Worm (Caenorhabditis elegans): ENCODE data around the gene fkb-3.
A peak's percentile ranks its signal among the peaks of the same experiment; 100 is the strongest.

fkb-3 gene

DNA sequence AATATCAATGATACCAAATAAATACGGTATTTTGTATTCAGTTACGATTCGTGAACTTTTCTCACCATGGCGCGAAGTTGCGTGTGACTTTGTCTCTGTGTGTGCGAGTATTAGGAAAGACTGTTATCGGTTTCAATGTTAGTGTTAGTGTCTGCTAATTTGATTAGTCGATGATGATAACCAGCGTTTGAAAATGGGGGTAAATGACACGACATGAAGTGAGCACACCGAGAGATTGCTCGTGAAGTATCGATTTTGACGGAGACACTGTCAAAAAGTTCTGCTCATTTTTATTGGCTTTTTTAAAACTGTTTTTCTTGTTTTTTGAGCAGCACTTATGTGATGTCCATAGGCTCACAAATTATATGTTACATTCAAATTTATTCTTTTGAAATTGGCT lies 26.6 kb upstream of the fkb-3 start (continued):
- TF ChIP-seq hif-1 (tag; optimal IDR thresholded peaks at IDR 0.05) (no peak), jun-1 (tag; optimal IDR thresholded peaks at IDR 0.05) (no peak), egl-27 (tag; optimal IDR thresholded peaks at IDR 0.05) (no peak), F10B5.3 (tag; optimal IDR thresholded peaks at IDR 0.05) (peak; percentile 38), T26A8.4 (GFP tag; IDR thresholded peaks at IDR 0.05) (0 out of 2 replicates have a peak, but pooled peaks have one; percentile 37), Y48G9A.11 (GFP tag; IDR thresholded peaks at IDR 0.05) (peak; percentile 48), php-3 (GFP tag; IDR thresholded peaks at IDR 0.05) (peak; percentile 58), aha-1 (tag) (peak; percentile 66), nhr-48 (tag; optimal IDR thresholded peaks at IDR 0.05) (peak; percentile 14), hlh-30 (tag; optimal IDR thresholded peaks at IDR 0.05; ENCODE audit: insufficient read depth) (peak; percentile 27), lin-29 (GFP tag; IDR thresholded peaks at IDR 0.05) (no peak), daf-12 (tag; optimal IDR thresholded peaks at IDR 0.05) (no peak), sdz-12 (GFP tag; optimal IDR thresholded peaks at IDR 0.05) (peak; percentile 5), attf-4 (tag; optimal IDR thresholded peaks at IDR 0.05) (no peak), mes-2 (tag; optimal IDR thresholded peaks at IDR 0.05; ENCODE audit: poor library complexity, severe bottlenecking) (peak; percentile 34), dmd-8 (GFP tag; IDR thresholded peaks at IDR 0.05) (no peak), unc-130 (GFP tag; optimal IDR thresholded peaks at IDR 0.05) (peak; percentile 2), dmd-9 (GFP tag; IDR thresholded peaks at IDR 0.05) (no peak), lin-1 (GFP tag; IDR thresholded peaks at IDR 0.05) (0 out of 2 replicates have a peak, but pooled peaks have one; percentile 28), lsy-2 (tag; optimal IDR thresholded peaks at IDR 0.05) (peak in 1 of 2 experiments; percentile 21)

DNA sequence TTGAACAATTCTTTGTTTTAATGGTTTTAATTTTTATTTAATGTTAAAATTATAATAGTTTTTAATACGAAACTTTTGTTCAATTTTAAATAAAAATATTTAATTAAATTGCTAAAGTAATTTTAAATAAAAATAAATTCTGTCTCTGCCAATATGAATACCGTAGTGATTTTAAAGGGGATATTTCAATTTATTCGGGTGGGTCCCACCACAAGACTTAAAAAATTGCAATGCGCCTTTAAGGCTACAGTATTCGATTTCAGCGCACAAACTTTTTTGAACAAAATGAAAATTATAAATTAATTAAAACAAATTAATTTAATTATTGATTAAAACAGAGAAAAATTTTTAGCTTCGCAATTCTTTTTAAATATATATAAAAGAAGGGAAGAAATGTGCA lies 25.9 kb upstream of the fkb-3 start:
- TF ChIP-seq snpc-1.2 (GFP tag; IDR thresholded peaks at IDR 0.05) = peak; percentile 53; the same call in 1 of the 2 replicates
- TF ChIP-seq jun-1 (tag; optimal IDR thresholded peaks at IDR 0.05) = no peak
- peak; percentile 36 for TF ChIP-seq F49E8.2 (tag; optimal IDR thresholded peaks at IDR 0.05; ENCODE audit: borderline replicate concordance)

ce11 chrV:7199932-7200331 lies 25.1 kb upstream of the fkb-3 start, which contains the start of gene F09G2.1:
F09G2.1 (plus strand) TSS chrV:7200232.
- no peak for TF ChIP-seq dmd-8 (GFP tag; IDR thresholded peaks at IDR 0.05)
- no peak for TF ChIP-seq daf-16 (GFP tag; optimal IDR thresholded peaks at IDR 0.05)
- peak; percentile 9 for TF ChIP-seq daf-16 (tag; optimal IDR thresholded peaks at IDR 0.05)
- TF ChIP-seq mxl-2 (GFP tag; conservative IDR thresholded peaks at IDR 0.05) = no peak
- TF ChIP-seq ceh-82 (tag; optimal IDR thresholded peaks at IDR 0.05) = no peak
- TF ChIP-seq nhr-77 (tag; optimal IDR thresholded peaks at IDR 0.05) = no peak

DNA sequence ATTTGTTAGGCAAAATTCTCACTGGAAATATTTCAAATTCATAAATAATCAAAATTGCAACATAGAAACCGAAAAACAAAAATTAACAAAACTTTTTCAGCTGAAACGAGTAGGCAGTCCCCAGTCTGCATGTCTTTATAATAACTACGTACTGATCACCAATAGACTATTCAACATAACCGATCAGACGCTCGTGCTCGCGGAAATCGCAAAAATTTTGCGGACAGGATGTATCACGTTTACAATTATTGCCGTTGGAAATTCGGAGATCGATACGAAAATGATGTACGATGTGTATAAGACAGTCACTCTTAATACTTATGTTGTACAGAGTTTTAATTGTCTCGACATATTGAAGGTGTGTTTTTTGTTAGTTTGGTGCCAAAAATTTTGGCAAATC lies 23.7 kb upstream of the fkb-3 start:
- peak in 1 of 2 experiments; percentile 94 for TF ChIP-seq unc-62 (GFP tag; optimal IDR thresholded peaks at IDR 0.05 in 1 of 2)
- TF ChIP-seq unc-62 (tag; optimal IDR thresholded peaks at IDR 0.05) = no peak
- TF ChIP-seq daf-12 (tag; optimal IDR thresholded peaks at IDR 0.05) = no peak
- TF ChIP-seq lir-3 (tag; optimal IDR thresholded peaks at IDR 0.05) = no peak

DNA sequence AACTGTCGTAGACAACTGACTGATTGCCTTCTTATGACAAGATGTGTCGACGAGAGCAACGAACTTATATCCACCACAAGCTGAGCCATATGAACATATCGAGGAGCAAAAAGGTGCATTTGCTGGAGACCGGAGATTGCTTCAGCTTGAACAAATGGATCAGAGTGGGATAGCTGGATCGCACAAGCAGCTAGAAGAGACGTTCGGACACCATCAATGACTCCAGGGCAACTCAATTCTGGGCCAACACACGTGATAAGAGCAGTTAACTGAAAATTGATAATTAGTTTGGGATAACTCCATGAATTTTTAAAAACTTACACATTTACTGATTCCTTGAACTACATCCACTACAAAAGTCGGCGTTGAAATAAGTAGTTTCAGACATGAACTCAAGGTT lies 16.0 kb upstream of the fkb-3 start:
- TF ChIP-seq unc-62 (GFP tag; optimal IDR thresholded peaks at IDR 0.05 in 1 of 2) (peak in 1 of 2 experiments; percentile 63), unc-62 (tag; optimal IDR thresholded peaks at IDR 0.05) (no peak), ceh-62 (tag; optimal IDR thresholded peaks at IDR 0.05) (no peak), unc-130 (GFP tag; optimal IDR thresholded peaks at IDR 0.05) (no peak)

DNA sequence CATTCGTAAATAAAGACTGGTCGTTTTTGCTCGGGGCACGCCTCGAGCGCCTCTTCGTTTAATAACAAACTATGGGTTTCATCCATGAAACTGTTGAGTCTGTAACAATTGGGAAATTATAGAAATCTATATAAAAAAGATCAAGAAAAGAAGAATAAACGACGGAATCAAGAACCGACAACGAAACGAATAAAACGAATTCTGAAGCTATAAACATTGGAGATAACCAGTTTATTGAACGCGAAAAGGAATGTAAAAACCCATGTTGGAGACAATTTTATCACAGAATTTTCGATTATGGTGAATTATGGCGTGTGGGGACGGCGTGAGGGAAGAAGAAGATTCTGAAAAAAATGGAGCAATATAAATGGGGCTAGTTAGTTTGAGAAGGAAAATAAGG lies 10.2 kb upstream of the fkb-3 start, which contains the start of gene soap-1:
soap-1 (minus strand) TSS at position 101 of the 400 bp plus-strand sequence.
- TF ChIP-seq lin-29 (GFP tag; IDR thresholded peaks at IDR 0.05) (no peak), zfp-2 (tag; optimal IDR thresholded peaks at IDR 0.05) (no peak), ZK337.2 (GFP tag; IDR thresholded peaks at IDR 0.05) (no peak), ceh-44 (GFP tag; IDR thresholded peaks at IDR 0.05) (no peak), php-3 (GFP tag; IDR thresholded peaks at IDR 0.05) (no peak), nhr-11 (tag; optimal IDR thresholded peaks at IDR 0.05) (no peak), nhr-111 (GFP tag; optimal IDR thresholded peaks at IDR 0.05) (no peak), madf-9 (GFP tag; conservative IDR thresholded peaks at IDR 0.05) (no peak), nhr-102 (tag; optimal IDR thresholded peaks at IDR 0.05) (no peak), Y5F2A.4 (GFP tag; optimal IDR thresholded peaks at IDR 0.05) (no peak), lir-3 (tag; optimal IDR thresholded peaks at IDR 0.05) (no peak), nhr-6 (tag; optimal IDR thresholded peaks at IDR 0.05) (no peak), F37D6.2 (tag; optimal IDR thresholded peaks at IDR 0.05) (no peak), ZK546.5 (tag; optimal IDR thresholded peaks at IDR 0.05) (no peak), zag-1 (tag; optimal IDR thresholded peaks at IDR 0.05) (no peak), T20F7.1 (GFP tag; optimal IDR thresholded peaks at IDR 0.05) (no peak)

All from whole organism, L4 larva.